Fruit fly (Drosophila melanogaster): ENCODE measurements around the gene mael.
A peak's percentile ranks its signal among the peaks of the same experiment; 100 is the strongest.

Gene mael

dm6 chr3L:22727739-22728335, 6.8 kb downstream of the mael start, which contains the start of the genes CG14450 and CG11367 (continued):
- no peak for TF ChIP-seq CG15479 (GFP tag; optimal IDR thresholded peaks at IDR 0.05)
- no peak for TF ChIP-seq pros (GFP tag; optimal IDR thresholded peaks at IDR 0.05)
- TF ChIP-seq CG11723 (GFP tag; optimal IDR thresholded peaks at IDR 0.05), result peak; percentile 7
- TF ChIP-seq Hmx (GFP tag; optimal IDR thresholded peaks at IDR 0.05), result no peak
- no peak for TF ChIP-seq CG15073 (GFP tag; optimal IDR thresholded peaks at IDR 0.05)
- no peak for TF ChIP-seq Hey (tag; optimal IDR thresholded peaks at IDR 0.05)
- TF ChIP-seq fd3F (GFP tag; optimal IDR thresholded peaks at IDR 0.05), result no peak
- TF ChIP-seq caup (GFP tag; optimal IDR thresholded peaks at IDR 0.05; ENCODE audit: severe bottlenecking), result peak; percentile 26
- peak; percentile 36; the same call in 1 of the 3 replicates for TF ChIP-seq Opbp (GFP tag; IDR thresholded peaks at IDR 0.05; ENCODE audit: partially characterized antibody)
- peak; percentile 78 for TF ChIP-seq CG10267 (tag; optimal IDR thresholded peaks at IDR 0.05)
- TF ChIP-seq CG15269 (tag; optimal IDR thresholded peaks at IDR 0.05), result no peak
- peak; percentile 55 for TF ChIP-seq exex (tag; optimal IDR thresholded peaks at IDR 0.05)
- no peak for TF ChIP-seq CG6175 (GFP tag; IDR thresholded peaks at IDR 0.05)
- peak; percentile 49 for TF ChIP-seq CG13424 (tag; optimal IDR thresholded peaks at IDR 0.05)
- peak; percentile 23 for TF ChIP-seq CG18619 (GFP tag; optimal IDR thresholded peaks at IDR 0.05)
- TF ChIP-seq sug (tag; optimal IDR thresholded peaks at IDR 0.05), result peak; percentile 55
- no peak for TF ChIP-seq Dbx (GFP tag; IDR thresholded peaks at IDR 0.05)
- TF ChIP-seq CG7928 (GFP tag; optimal IDR thresholded peaks at IDR 0.05), result no peak
- TF ChIP-seq gt (GFP tag; IDR thresholded peaks at IDR 0.05), result no peak
- TF ChIP-seq dati (GFP tag; IDR thresholded peaks at IDR 0.05), result no peak
- no peak for TF ChIP-seq Hand (GFP tag; optimal IDR thresholded peaks at IDR 0.05)
- no peak for TF ChIP-seq fd102C (GFP tag; optimal IDR thresholded peaks at IDR 0.05)
- TF ChIP-seq CG6854 (GFP tag; optimal IDR thresholded peaks at IDR 0.05), result no peak
- peak; percentile 5 for TF ChIP-seq CG9817 (tag; optimal IDR thresholded peaks at IDR 0.05)
- TF ChIP-seq CG16813 (GFP tag; IDR thresholded peaks at IDR 0.05; ENCODE audit: partially characterized antibody), result peak; percentile 65; the same call in 2 of the 3 replicates
- no peak for TF ChIP-seq CG10274 (GFP tag; optimal IDR thresholded peaks at IDR 0.05)
- TF ChIP-seq CG3407 (GFP tag; optimal IDR thresholded peaks at IDR 0.05), result no peak
- TF ChIP-seq Usf (GFP tag; optimal IDR thresholded peaks at IDR 0.05), result no peak
- no peak for TF ChIP-seq Hr78 (GFP tag; optimal IDR thresholded peaks at IDR 0.05)
- TF ChIP-seq nerfin-2 (GFP tag; IDR thresholded peaks at IDR 0.05; ENCODE audit: partially characterized antibody), result 0 out of 2 replicates have a peak, but pooled peaks have one; percentile 33
- TF ChIP-seq kah (GFP tag; optimal IDR thresholded peaks at IDR 0.05), result no peak
- no peak for TF ChIP-seq CG7745 (tag; optimal IDR thresholded peaks at IDR 0.05)
- peak; percentile 68 for TF ChIP-seq CG8924 (tag; optimal IDR thresholded peaks at IDR 0.05)
- TF ChIP-seq CG1024 (GFP tag; IDR thresholded peaks at IDR 0.05), result no peak
- no peak for TF ChIP-seq CG4730 (GFP tag; IDR thresholded peaks at IDR 0.05)
- TF ChIP-seq sens-2 (GFP tag; IDR thresholded peaks at IDR 0.05), result no peak
- no peak for TF ChIP-seq CG4854 (GFP tag; optimal IDR thresholded peaks at IDR 0.05)
- no peak for TF ChIP-seq Nf-YA (GFP tag; IDR thresholded peaks at IDR 0.05)
- no peak for TF ChIP-seq GATAe (GFP tag; conservative IDR thresholded peaks at IDR 0.05)
- TF ChIP-seq Blimp-1 (GFP tag; optimal IDR thresholded peaks at IDR 0.05), result peak; percentile 78
- no peak for TF ChIP-seq HHEX (GFP tag; optimal IDR thresholded peaks at IDR 0.05)
- TF ChIP-seq CG13775 (GFP tag; optimal IDR thresholded peaks at IDR 0.05), result peak; percentile 11
- peak; percentile 65 for TF ChIP-seq twi (tag; optimal IDR thresholded peaks at IDR 0.05)
- TF ChIP-seq CG11696 (GFP tag; IDR thresholded peaks at IDR 0.05), result no peak
- TF ChIP-seq CG10654 (GFP tag; optimal IDR thresholded peaks at IDR 0.05), result no peak
- TF ChIP-seq crol (GFP tag; IDR thresholded peaks at IDR 0.05), result no peak
- TF ChIP-seq CG6654 (GFP tag; optimal IDR thresholded peaks at IDR 0.05), result no peak
- TF ChIP-seq ATbp (GFP tag; optimal IDR thresholded peaks at IDR 0.05), result peak; percentile 24
- TF ChIP-seq CG4424 (GFP tag; optimal IDR thresholded peaks at IDR 0.05), result no peak

All from whole organism, embryonic.